Worm (Caenorhabditis elegans): Measurements from ENCODE around the gene lron-3.

The lron-3 gene

ce11 chrX:15575460-15575859 lies 17.7 kb upstream of the lron-3 start:
- TF ChIP-seq hrde-1 (tag; optimal IDR thresholded peaks at IDR 0.05; ENCODE audit: borderline replicate concordance) (no peak), C06A6.2 (GFP tag; conservative IDR thresholded peaks at IDR 0.05) (no peak), Y53G8AR.9 (GFP tag; conservative IDR thresholded peaks at IDR 0.05) (no peak), dpl-1 (GFP tag; optimal IDR thresholded peaks at IDR 0.05) (no peak), Y95B8A.8 (GFP tag; IDR thresholded peaks at IDR 0.05) (no peak), ztf-25 (GFP tag; IDR thresholded peaks at IDR 0.05) (no peak), egl-44 (GFP tag; IDR thresholded peaks at IDR 0.05) (no peak), nhr-27 (tag; optimal IDR thresholded peaks at IDR 0.05) (no peak), ceh-27 (GFP tag; optimal IDR thresholded peaks at IDR 0.05) (no peak), ceh-91 (GFP tag; IDR thresholded peaks at IDR 0.05) (no peak), F10E7.11 (tag; optimal IDR thresholded peaks at IDR 0.05) (no peak)

ce11 chrX:15572021-15572420 lies 14.3 kb upstream of the lron-3 start:
- peak; percentile 94 for TF ChIP-seq egrh-3 (GFP tag; IDR thresholded peaks at IDR 0.05)
- TF ChIP-seq zfh-2 (GFP tag; conservative IDR thresholded peaks at IDR 0.05): peak; percentile 92
- 0 out of 2 replicates have a peak, but pooled peaks have one; percentile 25 for TF ChIP-seq dox-1 (GFP tag; IDR thresholded peaks at IDR 0.05)
- no peak for TF ChIP-seq hsf-1 (GFP tag; IDR thresholded peaks at IDR 0.05)
- TF ChIP-seq B0261.1 (tag; optimal IDR thresholded peaks at IDR 0.05): no peak
- TF ChIP-seq lin-26 (GFP tag; IDR thresholded peaks at IDR 0.05): peak; percentile 17; the same call in 1 of the 2 replicates

ce11 chrX:15569633-15570032 lies 11.9 kb upstream of the lron-3 start:
- no peak for TF ChIP-seq F23B12.7 (tag; optimal IDR thresholded peaks at IDR 0.05; ENCODE audit: insufficient read depth)
- no peak for TF ChIP-seq F22D6.2 (tag; optimal IDR thresholded peaks at IDR 0.05)
- TF ChIP-seq athp-1 (tag; optimal IDR thresholded peaks at IDR 0.05): no peak
- no peak for TF ChIP-seq egrh-3 (GFP tag; IDR thresholded peaks at IDR 0.05)
- TF ChIP-seq aptf-2 (GFP tag; conservative IDR thresholded peaks at IDR 0.05): no peak
- no peak for TF ChIP-seq xnd-1 (tag; optimal IDR thresholded peaks at IDR 0.05)
- no peak for TF ChIP-seq hmg-1.2 (GFP tag; IDR thresholded peaks at IDR 0.05)
- no peak for TF ChIP-seq attf-6 (GFP tag; IDR thresholded peaks at IDR 0.05)
- no peak for TF ChIP-seq tbx-9 (tag; optimal IDR thresholded peaks at IDR 0.05; ENCODE audit: borderline replicate concordance)
- no peak for TF ChIP-seq lin-35 (GFP tag; optimal IDR thresholded peaks at IDR 0.05)
- TF ChIP-seq madf-3 (GFP tag; IDR thresholded peaks at IDR 0.05): no peak
- TF ChIP-seq atf-7 (tag; optimal IDR thresholded peaks at IDR 0.05): no peak
- no peak for TF ChIP-seq T26A5.8 (tag; optimal IDR thresholded peaks at IDR 0.05)
- no peak for TF ChIP-seq lir-1 (GFP tag; conservative IDR thresholded peaks at IDR 0.05)
- no peak for TF ChIP-seq T07F8.4 (tag; optimal IDR thresholded peaks at IDR 0.05)
- TF ChIP-seq F39B2.1 (GFP tag; IDR thresholded peaks at IDR 0.05): no peak

- TF ChIP-seq madf-10 (tag; optimal IDR thresholded peaks at IDR 0.05) (peak; percentile 39), Y67H2A.10 (GFP tag; conservative IDR thresholded peaks at IDR 0.05) (no peak), let-607 (tag; optimal IDR thresholded peaks at IDR 0.05) (peak; percentile 29 to 62), ama-1 (optimal IDR thresholded peaks at IDR 0.05) (no peak), ama-1 (GFP tag; optimal IDR thresholded peaks at IDR 0.05) (peak in 1 of 2 experiments; percentile 2), K11D2.4 (GFP tag; IDR thresholded peaks at IDR 0.05) (peak; percentile 70), ztf-26 (tag; optimal IDR thresholded peaks at IDR 0.05) (peak; percentile 76), K12H6.12 (tag; optimal IDR thresholded peaks at IDR 0.05) (peak; percentile 36), madf-3 (GFP tag; IDR thresholded peaks at IDR 0.05) (peak; percentile 64; the same call in 1 of the 2 replicates), somi-1 (GFP tag; optimal IDR thresholded peaks at IDR 0.05) (peak; percentile 18), snpc-4 (GFP tag; optimal IDR thresholded peaks at IDR 0.05) (no peak), snpc-4 (tag; optimal IDR thresholded peaks at IDR 0.05) (peak in 3 of 4 experiments; percentile 39 to 46 (median 40)), nfya-1 (tag; optimal IDR thresholded peaks at IDR 0.05; ENCODE audit: borderline replicate concordance, insufficient read depth) (no peak)
These were observed 10.5 kb upstream of the lron-3 start, which contains the start of gene dyn-1 for ce11 chrX:15567986-15568940. Gene dyn-1 (plus strand): TSS chrX:15568890.

All from whole organism, young adult.